Fruit fly (Drosophila melanogaster): ENCODE results near the gene Tsp26A.

Gene Tsp26A

dm6 chr2L:5972588-5973236, 27.3 kb upstream of the Tsp26A start:
- no peak for TF ChIP-seq noc (tag; optimal IDR thresholded peaks at IDR 0.05)

- TF ChIP-seq noc (tag; optimal IDR thresholded peaks at IDR 0.05) = peak; percentile 34
Measured at dm6 chr2L:5974122-5974521, 25.9 kb upstream of the Tsp26A start.

dm6 chr2L:5975025-5975539, 24.9 kb upstream of the Tsp26A start:
- TF ChIP-seq noc (tag; optimal IDR thresholded peaks at IDR 0.05) = no peak

dm6 chr2L:5975601-5976000, 24.4 kb upstream of the Tsp26A start:
- peak; percentile 19 for TF ChIP-seq noc (tag; optimal IDR thresholded peaks at IDR 0.05)

dm6 chr2L:5977070-5977728, 22.8 kb upstream of the Tsp26A start:
- TF ChIP-seq noc (tag; optimal IDR thresholded peaks at IDR 0.05) = peak; percentile 36

dm6 chr2L:5977729-5978078, 22.3 kb upstream of the Tsp26A start:
- TF ChIP-seq noc (tag; optimal IDR thresholded peaks at IDR 0.05) = no peak

- TF ChIP-seq noc (tag; optimal IDR thresholded peaks at IDR 0.05) = no peak
Measured at dm6 chr2L:5978333-5979054, 21.5 kb upstream of the Tsp26A start.

- no peak for TF ChIP-seq noc (tag; optimal IDR thresholded peaks at IDR 0.05)
Measured at dm6 chr2L:5979055-5979399, 21.0 kb upstream of the Tsp26A start.

dm6 chr2L:5979957-5980861, 19.8 kb upstream of the Tsp26A start:
- TF ChIP-seq noc (tag; optimal IDR thresholded peaks at IDR 0.05) = peak; percentile 47

dm6 chr2L:5980862-5981432, 19.1 kb upstream of the Tsp26A start, which contains the start of gene chic:
Gene chic (minus strand): TSS chr2L:5981018.
- TF ChIP-seq noc (tag; optimal IDR thresholded peaks at IDR 0.05) = peak; percentile 33

dm6 chr2L:5981433-5982333, 18.3 kb upstream of the Tsp26A start, which contains the start of gene eIF4A:
Gene eIF4A (plus strand): TSS chr2L:5981764.
- no peak for TF ChIP-seq noc (tag; optimal IDR thresholded peaks at IDR 0.05)

- TF ChIP-seq noc (tag; optimal IDR thresholded peaks at IDR 0.05) = peak; percentile 19
Measured at dm6 chr2L:5982334-5982987, 17.6 kb upstream of the Tsp26A start.

dm6 chr2L:5983236-5983635, 16.8 kb upstream of the Tsp26A start:
- no peak for TF ChIP-seq noc (tag; optimal IDR thresholded peaks at IDR 0.05)

dm6 chr2L:5986094-5986493, 13.9 kb upstream of the Tsp26A start, which contains the start of gene ifc:
Gene ifc (plus strand): TSS chr2L:5986348.
- no peak for TF ChIP-seq noc (tag; optimal IDR thresholded peaks at IDR 0.05)
